Fruit fly (Drosophila melanogaster) whole organism, embryonic: ENCODE results near the gene CG9760.
A peak's percentile ranks its signal among the peaks of the same experiment; 100 is the strongest.

Experiments used
- Atf3 ChIP-seq: fragments of 200-800 bp; sonication (Bioruptor generic); optimal IDR thresholded peaks from 3 replicates; lab custom pipeline; 2016; ENCODE audit warnings: missing biosample characterization, missing genetic modification characterization
- Bdp1 ChIP-seq: fragments of 200-800 bp; sonication (Bioruptor generic); optimal IDR thresholded peaks from 3 replicates; lab custom pipeline; 2016; ENCODE audit warnings: missing biosample characterization, missing genetic modification characterization
- CG13287 ChIP-seq: fragments of 200-800 bp; sonication (Bioruptor generic); IDR thresholded peaks from 2 replicates; pipeline ENCODE4 v1.3.6; 2022; ENCODE audit warnings: missing biosample characterization, missing genetic modification characterization; ENCODE audit not compliant: partially characterized antibody
- CG16815 ChIP-seq: fragments of 200-800 bp; sonication (Bioruptor generic); optimal IDR thresholded peaks from 3 replicates; lab custom pipeline; 2017; ENCODE audit warnings: missing biosample characterization, mild to moderate bottlenecking, missing genetic modification characterization
- CG17328 ChIP-seq: fragments of 200-800 bp; sonication (Bioruptor generic); IDR thresholded peaks from 2 replicates; pipeline ENCODE4 v1.3.6; 2022; ENCODE audit warnings: missing biosample characterization, missing genetic modification characterization
- CG17568 ChIP-seq: fragments of 200-800 bp; sonication (Bioruptor generic); optimal IDR thresholded peaks from 2 replicates; lab custom pipeline; 2018; ENCODE audit warnings: missing biosample characterization, mild to moderate bottlenecking, missing genetic modification characterization, moderate library complexity
- CG2678 ChIP-seq: fragments of 200-800 bp; sonication (Bioruptor generic); optimal IDR thresholded peaks from 3 replicates; lab custom pipeline; 2019; ENCODE audit warnings: missing biosample characterization, mild to moderate bottlenecking, missing genetic modification characterization, moderate library complexity
- CG30431 ChIP-seq: fragments of 200-800 bp; sonication (Bioruptor generic); optimal IDR thresholded peaks from 2 replicates; lab custom pipeline; 2017; ENCODE audit warnings: missing biosample characterization, missing genetic modification characterization
- CG32772 ChIP-seq: fragments of 200-800 bp; sonication (Bioruptor generic); IDR thresholded peaks from 2 replicates; pipeline ENCODE4 v1.3.6; 2022; ENCODE audit warnings: missing biosample characterization, missing genetic modification characterization
- CG4360 ChIP-seq: fragments of 200-800 bp; sonication (Bioruptor generic); IDR thresholded peaks from 2 replicates; pipeline ENCODE4 v1.3.6; 2022; ENCODE audit warnings: missing biosample characterization, missing genetic modification characterization
- CG4707 ChIP-seq: fragments of 200-800 bp; sonication (Bioruptor generic); optimal IDR thresholded peaks from 2 replicates; lab custom pipeline; 2018; ENCODE audit warnings: missing biosample characterization, mild to moderate bottlenecking, missing genetic modification characterization, moderate library complexity
- CG6175 ChIP-seq: fragments of 200-800 bp; sonication (Bioruptor generic); IDR thresholded peaks from 3 replicates; pipeline ENCODE4 v1.3.6; 2022; ENCODE audit warnings: missing biosample characterization, missing genetic modification characterization
- CG6272 ChIP-seq: fragments of 200-800 bp; sonication (Bioruptor generic); IDR thresholded peaks from 2 replicates; pipeline ENCODE4 v1.3.6; 2022; ENCODE audit warnings: missing biosample characterization, missing genetic modification characterization
- CG8089 ChIP-seq: fragments of 200-800 bp; sonication (Bioruptor generic); optimal IDR thresholded peaks from 3 replicates; lab custom pipeline; 2016; ENCODE audit warnings: missing biosample characterization, missing genetic modification characterization
- CTCF ChIP-seq: fragments of 200-800 bp; sonication (Bioruptor generic); optimal IDR thresholded peaks from 2 replicates; lab custom pipeline; 2017; ENCODE audit warnings: missing biosample characterization, mild to moderate bottlenecking, missing genetic modification characterization, moderate library complexity
- CrebB ChIP-seq: fragments of 200-800 bp; sonication (Bioruptor generic); optimal IDR thresholded peaks from 3 replicates; lab custom pipeline; 2018; ENCODE audit warnings: missing biosample characterization, mild to moderate bottlenecking, missing genetic modification characterization
- Dip2 ChIP-seq: fragments of 200-800 bp; sonication (Bioruptor generic); IDR thresholded peaks from 2 replicates; pipeline ENCODE4 v1.3.6; 2022; ENCODE audit warnings: missing biosample characterization, missing genetic modification characterization
- Dip3 ChIP-seq: fragments of 200-800 bp; sonication (Bioruptor generic); optimal IDR thresholded peaks from 3 replicates; lab custom pipeline; 2016; ENCODE audit warnings: missing biosample characterization, missing genetic modification characterization
- ERR ChIP-seq: fragments of 200-800 bp; sonication (Bioruptor generic); optimal IDR thresholded peaks from 2 replicates; lab custom pipeline; 2016; ENCODE audit warnings: missing biosample characterization, missing genetic modification characterization
- HLHmδ ChIP-seq: fragments of 200-800 bp; sonication (Bioruptor generic); optimal IDR thresholded peaks from 2 replicates; lab custom pipeline; 2018; ENCODE audit warnings: missing biosample characterization, mild to moderate bottlenecking, missing genetic modification characterization, moderate library complexity
- Hr78 ChIP-seq, 2 experiments: fragments of 200-800 bp in 1 of 2; fragments of >200 bp in 1 of 2; sonication (Bioruptor generic) in 1 of 2; optimal IDR thresholded peaks; 2 replicates each; lab custom pipeline; 2017 to 2019; ENCODE audit warnings: missing biosample characterization in 2 of 2, missing genetic modification characterization in 2 of 2, mild to moderate bottlenecking in 1 of 2, moderate library complexity in 1 of 2
- Lpt ChIP-seq: fragments of >200 bp; optimal IDR thresholded peaks from 2 replicates; lab custom pipeline; 2018; ENCODE audit warnings: missing biosample characterization, missing genetic modification characterization
- MBD-R2 ChIP-seq: fragments of 200-800 bp; sonication (Bioruptor generic); IDR thresholded peaks from 2 replicates; pipeline ENCODE4 v1.3.6; 2022; ENCODE audit warnings: missing biosample characterization, missing genetic modification characterization
- MTF-1 ChIP-seq: fragments of 200-800 bp; sonication (Bioruptor generic); optimal IDR thresholded peaks from 2 replicates; lab custom pipeline; 2018; ENCODE audit warnings: missing biosample characterization, mild to moderate bottlenecking, missing genetic modification characterization, borderline replicate concordance
- NFAT ChIP-seq: fragments of 200-800 bp; sonication (Bioruptor generic); IDR thresholded peaks from 2 replicates; pipeline ENCODE4 v1.3.6; 2022; ENCODE audit warnings: missing biosample characterization, missing genetic modification characterization
- Pdp1 ChIP-seq, 2 experiments: fragments of 200-800 bp; sonication (Bioruptor generic); optimal IDR thresholded peaks; 3 replicates each; lab custom pipeline; 2016; ENCODE audit warnings: missing biosample characterization in 2 of 2, missing genetic modification characterization in 2 of 2, mild to moderate bottlenecking in 1 of 2, moderate library complexity in 1 of 2
- Ravus ChIP-seq: fragments of 200-800 bp; sonication (Bioruptor generic); IDR thresholded peaks from 2 replicates; pipeline ENCODE4 v1.3.6; 2022; ENCODE audit warnings: missing biosample characterization, missing genetic modification characterization
- Rx ChIP-seq: fragments of 200-800 bp; sonication (Bioruptor generic); IDR thresholded peaks from 2 replicates; pipeline ENCODE4 v1.3.6; 2022; ENCODE audit warnings: missing biosample characterization, missing genetic modification characterization
- Six4 ChIP-seq: fragments of 200-800 bp; sonication (Bioruptor generic); optimal IDR thresholded peaks from 2 replicates; lab custom pipeline; 2016; ENCODE audit warnings: missing biosample characterization, missing genetic modification characterization
- Vsx1 ChIP-seq: fragments of 200-800 bp; sonication (Bioruptor generic); optimal IDR thresholded peaks from 2 replicates; lab custom pipeline; 2017; ENCODE audit warnings: missing biosample characterization, mild to moderate bottlenecking, missing genetic modification characterization, missing genetic modification reagents
- aop ChIP-seq: fragments of 200-800 bp; sonication (Bioruptor generic); IDR thresholded peaks from 2 replicates; pipeline ENCODE4 v1.3.6; 2022; ENCODE audit warnings: missing biosample characterization, missing genetic modification characterization
- bsh ChIP-seq, 2 experiments: fragments of 200-800 bp; sonication (Bioruptor generic); optimal IDR thresholded peaks; 2 replicates each; lab custom pipeline; 2017 to 2018; ENCODE audit warnings: mild to moderate bottlenecking in 2 of 2, missing biosample characterization in 2 of 2, missing genetic modification characterization in 2 of 2, moderate library complexity in 1 of 2
- da ChIP-seq: fragments of 200-800 bp; sonication (Bioruptor generic); optimal IDR thresholded peaks from 2 replicates; lab custom pipeline; 2016; ENCODE audit warnings: missing biosample characterization, missing genetic modification characterization
- dysf ChIP-seq: fragments of 200-800 bp; sonication (Bioruptor generic); IDR thresholded peaks from 3 replicates; pipeline ENCODE4 v1.3.6; 2022; ENCODE audit warnings: missing biosample characterization, missing genetic modification characterization
- emc ChIP-seq: fragments of 200-800 bp; sonication (Bioruptor generic); optimal IDR thresholded peaks from 2 replicates; lab custom pipeline; 2016; ENCODE audit warnings: missing biosample characterization, missing genetic modification characterization
- en ChIP-seq: fragments of 200-800 bp; sonication (Bioruptor generic); optimal IDR thresholded peaks from 2 replicates; lab custom pipeline; 2016; ENCODE audit warnings: missing biosample characterization, missing genetic modification characterization
- gfzf ChIP-seq: fragments of 200-800 bp; sonication (Bioruptor generic); optimal IDR thresholded peaks from 2 replicates; lab custom pipeline; 2016; ENCODE audit warnings: missing biosample characterization, mild to moderate bottlenecking, missing genetic modification characterization, moderate library complexity
- ham ChIP-seq: fragments of 200-800 bp; sonication (Bioruptor generic); IDR thresholded peaks from 2 replicates; pipeline ENCODE4 v1.3.6; 2022; ENCODE audit warnings: missing biosample characterization, missing genetic modification characterization
- her ChIP-seq: fragments of 200-800 bp; sonication (Bioruptor generic); optimal IDR thresholded peaks from 2 replicates; lab custom pipeline; 2016; ENCODE audit warnings: missing biosample characterization, missing genetic modification characterization
- ind ChIP-seq: fragments of 200-800 bp; sonication (Bioruptor generic); optimal IDR thresholded peaks from 3 replicates; lab custom pipeline; 2016; ENCODE audit warnings: missing biosample characterization, missing genetic modification characterization
- knrl ChIP-seq: fragments of 200-800 bp; sonication (Bioruptor generic); IDR thresholded peaks from 3 replicates; pipeline ENCODE4 v1.3.6; 2022; ENCODE audit warnings: missing biosample characterization, missing genetic modification characterization; ENCODE audit not compliant: partially characterized antibody
- lbe ChIP-seq: fragments of 200-800 bp; sonication (Bioruptor generic); optimal IDR thresholded peaks from 2 replicates; lab custom pipeline; 2016; ENCODE audit warnings: missing biosample characterization, mild to moderate bottlenecking, missing genetic modification characterization
- mld ChIP-seq: fragments of 200-800 bp; sonication (Bioruptor generic); IDR thresholded peaks from 3 replicates; pipeline ENCODE4 v1.3.6; 2022; ENCODE audit warnings: missing biosample characterization, missing genetic modification characterization; ENCODE audit not compliant: partially characterized antibody
- nerfin-2 ChIP-seq: fragments of 200-800 bp; sonication (Bioruptor generic); IDR thresholded peaks from 2 replicates; pipeline ENCODE4 v1.3.6; 2022; ENCODE audit warnings: missing biosample characterization, missing genetic modification characterization; ENCODE audit not compliant: partially characterized antibody
- peb ChIP-seq: fragments of 200-800 bp; sonication (Bioruptor generic); IDR thresholded peaks from 2 replicates; pipeline ENCODE4 v1.3.6; 2022; ENCODE audit warnings: missing biosample characterization, missing genetic modification characterization
- scrt ChIP-seq: fragments of 200-800 bp; sonication (Bioruptor generic); optimal IDR thresholded peaks from 2 replicates; lab custom pipeline; 2018; ENCODE audit warnings: missing biosample characterization, mild to moderate bottlenecking, missing genetic modification characterization, moderate library complexity
- seq ChIP-seq: fragments of 200-800 bp; sonication (Bioruptor generic); IDR thresholded peaks from 2 replicates; pipeline ENCODE4 v1.3.6; 2022; ENCODE audit warnings: missing biosample characterization, missing genetic modification characterization
- sqz ChIP-seq: fragments of 200-800 bp; sonication (Bioruptor generic); optimal IDR thresholded peaks from 3 replicates; lab custom pipeline; 2018; ENCODE audit warnings: missing biosample characterization, mild to moderate bottlenecking, missing genetic modification characterization
- tgo ChIP-seq: fragments of 200-800 bp; sonication (Bioruptor generic); IDR thresholded peaks from 3 replicates; pipeline ENCODE4 v1.3.6; 2022; ENCODE audit warnings: missing biosample characterization, missing genetic modification characterization
- tio ChIP-seq: fragments of 200-800 bp; sonication (Bioruptor generic); optimal IDR thresholded peaks from 2 replicates; lab custom pipeline; 2017; ENCODE audit warnings: missing biosample characterization, missing genetic modification characterization, inconsistent platforms
- vvl ChIP-seq: fragments of 200-800 bp; sonication (Bioruptor generic); IDR thresholded peaks from 2 replicates; pipeline ENCODE4 v1.3.6; 2022; ENCODE audit warnings: missing biosample characterization, missing genetic modification characterization

Gene CG9760

dm6 chr3L:12131918-12132317 is 31.6 kb downstream of the CG9760 start, which contains the start of gene DEF8 (continued):
- TF ChIP-seq tgo (GFP tag; lab: Robert Waterston, UW) (peak; percentile 74), Atf3 (GFP tag; lab: Kevin White, UChicago) (peak; percentile 46), CG6272 (GFP tag; lab: Robert Waterston, UW) (peak; percentile 54; the same call in 1 of the 2 replicates), ind (GFP tag; lab: Kevin White, UChicago) (peak; percentile 79), Ravus (GFP tag; lab: Robert Waterston, UW) (peak; percentile 42; the same call in 1 of the 2 replicates), ERR (GFP tag; lab: Kevin White, UChicago) (no peak), MBD-R2 (GFP tag; lab: Robert Waterston, UW) (peak; percentile 93), Lpt (GFP tag; lab: Kevin White, UChicago) (no peak), CG4360 (GFP tag; lab: Robert Waterston, UW) (peak; percentile 30), bsh (GFP tag; optimal IDR thresholded peaks at IDR 0.05; lab: Kevin White, UChicago) (peak in 1 of 2 experiments; percentile 93), Pdp1 (GFP tag; optimal IDR thresholded peaks at IDR 0.05; lab: Kevin White, UChicago) (peak in 1 of 2 experiments; percentile 20), lbe (peak; percentile 63), Rx (GFP tag; lab: Robert Waterston, UW) (peak; percentile 45), CG32772 (peak; percentile 87), CG6175 (GFP tag; lab: Robert Waterston, UW) (no peak), CG4707 (GFP tag; lab: Kevin White, UChicago) (peak; percentile 63), en (GFP tag; lab: Kevin White, UChicago) (no peak), seq (GFP tag; lab: Robert Waterston, UW) (peak; percentile 69), Six4 (peak; percentile 51), da (GFP tag; lab: Kevin White, UChicago) (no peak), tio (peak; percentile 65), gfzf (GFP tag; lab: Kevin White, UChicago) (no peak), mld (GFP tag; lab: Robert Waterston, UW) (no peak), CG13287 (GFP tag; lab: Robert Waterston, UW) (peak; percentile 38; the same call in 1 of the 2 replicates), Dip3 (GFP tag; lab: Kevin White, UChicago) (peak; percentile 34), MTF-1 (GFP tag; lab: Kevin White, UChicago) (peak; percentile 44), CG17328 (peak; percentile 93), knrl (GFP tag; lab: Robert Waterston, UW) (peak; percentile 60; the same call in 2 of the 3 replicates), CG2678 (peak; percentile 92), Hr78 (GFP tag; optimal IDR thresholded peaks at IDR 0.05; lab: Kevin White, UChicago) (no peak), her (GFP tag; lab: Kevin White, UChicago) (peak; percentile 29), NFAT (GFP tag; lab: Robert Waterston, UW) (peak; percentile 71), dysf (GFP tag; lab: Robert Waterston, UW) (peak; percentile 84), CG8089 (GFP tag; lab: Kevin White, UChicago) (peak; percentile 25), scrt (peak; percentile 83), CG17568 (GFP tag; lab: Kevin White, UChicago) (no peak), emc (GFP tag; lab: Kevin White, UChicago) (no peak), CG16815 (GFP tag; lab: Kevin White, UChicago) (peak; percentile 65), HLHmδ (GFP tag; lab: Kevin White, UChicago) (no peak), Bdp1 (GFP tag; lab: Kevin White, UChicago) (no peak), sqz (GFP tag; lab: Kevin White, UChicago) (peak; percentile 85), CG30431 (peak; percentile 51), aop (peak; percentile 55; the same call in 1 of the 2 replicates), ham (no peak), CrebB (tag; lab: Kevin White, UChicago) (peak; percentile 75), nerfin-2 (no peak), vvl (peak; percentile 95), Dip2 (GFP tag; lab: Robert Waterston, UW) (no peak), peb (GFP tag; lab: Robert Waterston, UW) (peak; percentile 41; the same call in 1 of the 2 replicates), CTCF (GFP tag; lab: Kevin White, UChicago) (no peak), Vsx1 (GFP tag; lab: Kevin White, UChicago) (no peak)
